Worm (Caenorhabditis elegans) whole organism, L3 larva: ENCODE data around the gene eat-2.

Experiments used
- ZK546.5 ChIP-seq: sonication (generic microtip); optimal IDR thresholded peaks from 2 replicates; lab custom pipeline; 2017; ENCODE audit warnings: missing biosample characterization, missing genetic modification characterization
- aly-2 ChIP-seq: fragments of 150-350 bp; optimal IDR thresholded peaks from 2 replicates; lab custom pipeline; 2014; ENCODE audit warnings: missing biosample characterization, missing genetic modification characterization
- ama-1 ChIP-seq: fragments of 150-350 bp; optimal IDR thresholded peaks from 2 replicates; lab custom pipeline; 2018
- ceh-16 ChIP-seq: sonication (generic microtip); optimal IDR thresholded peaks from 2 replicates; lab custom pipeline; 2017; ENCODE audit warnings: missing biosample characterization, missing genetic modification characterization
- ceh-28 ChIP-seq: fragments of 150-350 bp; optimal IDR thresholded peaks from 2 replicates; lab custom pipeline; 2014; ENCODE audit warnings: missing biosample characterization, missing genetic modification reagents, missing genetic modification characterization
- ceh-82 ChIP-seq: fragments of 150-350 bp; optimal IDR thresholded peaks from 2 replicates; lab custom pipeline; 2014; ENCODE audit warnings: missing biosample characterization, missing genetic modification characterization
- elt-1 ChIP-seq: fragments of 150-350 bp; optimal IDR thresholded peaks from 2 replicates; lab custom pipeline; 2014; ENCODE audit warnings: missing biosample characterization, missing genetic modification characterization
- eor-1 ChIP-seq, 2 experiments: fragments of 150-350 bp; optimal IDR thresholded peaks; 2 replicates each; lab custom pipeline; 2014 to 2018; ENCODE audit warnings: missing biosample characterization in 2 of 2, missing genetic modification characterization in 2 of 2
- fos-1 ChIP-seq: fragments of 150-350 bp; optimal IDR thresholded peaks from 2 replicates; lab custom pipeline; 2014; ENCODE audit warnings: missing biosample characterization, missing genetic modification characterization
- hmg-11 ChIP-seq: sonication (generic microtip); optimal IDR thresholded peaks from 2 replicates; lab custom pipeline; 2016; ENCODE audit warnings: missing genetic modification characterization, missing compliant biosample characterization
- jun-1 ChIP-seq: fragments of 150-350 bp; optimal IDR thresholded peaks from 2 replicates; lab custom pipeline; 2014; ENCODE audit warnings: missing biosample characterization, missing genetic modification reagents, missing genetic modification characterization
- lin-15B ChIP-seq: fragments of 150-350 bp; optimal IDR thresholded peaks from 2 replicates; lab custom pipeline; 2014; ENCODE audit warnings: missing biosample characterization, missing genetic modification characterization
- lin-39 ChIP-seq: fragments of 150-350 bp; optimal IDR thresholded peaks from 2 replicates; lab custom pipeline; 2018; ENCODE audit warnings: missing biosample characterization, missing genetic modification reagents, missing genetic modification characterization
- lsy-12 ChIP-seq: sonication (generic microtip); optimal IDR thresholded peaks from 2 replicates; lab custom pipeline; 2016; ENCODE audit warnings: mild to moderate bottlenecking, missing genetic modification characterization, missing compliant biosample characterization
- mdl-1 ChIP-seq: fragments of 150-350 bp; optimal IDR thresholded peaks from 2 replicates; lab custom pipeline; 2014; ENCODE audit warnings: missing biosample characterization, missing genetic modification characterization
- mml-1 ChIP-seq: fragments of 150-350 bp; sonication (generic microtip); optimal IDR thresholded peaks from 3 replicates; lab custom pipeline; 2014; ENCODE audit warnings: missing biosample characterization, missing genetic modification characterization
- nfya-1 ChIP-seq: sonication (generic microtip); optimal IDR thresholded peaks from 2 replicates; lab custom pipeline; 2017; ENCODE audit warnings: missing genetic modification characterization, mild to moderate bottlenecking, missing compliant biosample characterization, antibody characterized with exemption, moderate library complexity; ENCODE audit not compliant: insufficient read depth
- nhr-12 ChIP-seq: fragments of 150-350 bp; optimal IDR thresholded peaks from 2 replicates; lab custom pipeline; 2014; ENCODE audit warnings: missing biosample characterization, missing genetic modification characterization
- nhr-23 ChIP-seq: fragments of 150-350 bp; optimal IDR thresholded peaks from 2 replicates; lab custom pipeline; 2014; ENCODE audit warnings: missing biosample characterization, missing genetic modification reagents, missing genetic modification characterization
- nhr-237 ChIP-seq: fragments of 150-350 bp; optimal IDR thresholded peaks from 2 replicates; lab custom pipeline; 2014; ENCODE audit warnings: missing biosample characterization, missing genetic modification characterization
- nhr-25 ChIP-seq: sonication (generic microtip); optimal IDR thresholded peaks from 2 replicates; lab custom pipeline; 2017; ENCODE audit warnings: missing biosample characterization, missing genetic modification characterization
- nhr-28 ChIP-seq: fragments of 150-350 bp; optimal IDR thresholded peaks from 2 replicates; lab custom pipeline; 2014; ENCODE audit warnings: missing biosample characterization, missing genetic modification characterization
- nhr-43 ChIP-seq: sonication (generic microtip); optimal IDR thresholded peaks from 2 replicates; lab custom pipeline; 2016; ENCODE audit warnings: mild to moderate bottlenecking, missing genetic modification characterization, missing compliant biosample characterization; ENCODE audit not compliant: poor library complexity, severe bottlenecking
- nhr-67 ChIP-seq: fragments of 150-350 bp; optimal IDR thresholded peaks from 2 replicates; lab custom pipeline; 2014; ENCODE audit warnings: missing biosample characterization, missing genetic modification characterization
- nhr-76 ChIP-seq: fragments of 150-350 bp; sonication (generic microtip); optimal IDR thresholded peaks from 5 replicates; lab custom pipeline; 2014; ENCODE audit warnings: missing biosample characterization, missing genetic modification characterization
- nhr-77 ChIP-seq: fragments of 150-350 bp; optimal IDR thresholded peaks from 2 replicates; lab custom pipeline; 2014; ENCODE audit warnings: missing biosample characterization, missing genetic modification characterization
- pha-4 ChIP-seq: fragments of 150-350 bp; optimal IDR thresholded peaks from 2 replicates; lab custom pipeline; 2014; ENCODE audit warnings: missing biosample characterization, missing genetic modification reagents, missing genetic modification characterization
- sea-2 ChIP-seq: fragments of 150-350 bp; sonication (generic microtip); optimal IDR thresholded peaks from 4 replicates; lab custom pipeline; 2014; ENCODE audit warnings: missing biosample characterization, missing genetic modification reagents, missing genetic modification characterization
- skn-1 ChIP-seq: fragments of 150-350 bp; optimal IDR thresholded peaks from 2 replicates; lab custom pipeline; 2014; ENCODE audit warnings: missing biosample characterization, missing genetic modification characterization
- snpc-4 ChIP-seq: fragments of 150-350 bp; optimal IDR thresholded peaks from 2 replicates; lab custom pipeline; 2014; ENCODE audit warnings: missing biosample characterization, missing genetic modification characterization
- tbx-2 ChIP-seq: sonication (generic microtip); optimal IDR thresholded peaks from 2 replicates; lab custom pipeline; 2016; ENCODE audit warnings: mild to moderate bottlenecking, missing genetic modification characterization, missing compliant biosample characterization
- unc-39 ChIP-seq: sonication (generic microtip); optimal IDR thresholded peaks from 4 replicates; lab custom pipeline; 2017; ENCODE audit warnings: missing biosample characterization, missing genetic modification characterization
- unc-62 ChIP-seq: fragments of 150-350 bp; sonication (generic microtip); optimal IDR thresholded peaks from 4 replicates; lab custom pipeline; 2014; ENCODE audit warnings: missing biosample characterization, missing genetic modification reagents, missing genetic modification characterization
- ztf-4 ChIP-seq: fragments of 150-350 bp; optimal IDR thresholded peaks from 2 replicates; lab custom pipeline; 2014; ENCODE audit warnings: missing biosample characterization, missing genetic modification characterization

Gene eat-2

DNA sequence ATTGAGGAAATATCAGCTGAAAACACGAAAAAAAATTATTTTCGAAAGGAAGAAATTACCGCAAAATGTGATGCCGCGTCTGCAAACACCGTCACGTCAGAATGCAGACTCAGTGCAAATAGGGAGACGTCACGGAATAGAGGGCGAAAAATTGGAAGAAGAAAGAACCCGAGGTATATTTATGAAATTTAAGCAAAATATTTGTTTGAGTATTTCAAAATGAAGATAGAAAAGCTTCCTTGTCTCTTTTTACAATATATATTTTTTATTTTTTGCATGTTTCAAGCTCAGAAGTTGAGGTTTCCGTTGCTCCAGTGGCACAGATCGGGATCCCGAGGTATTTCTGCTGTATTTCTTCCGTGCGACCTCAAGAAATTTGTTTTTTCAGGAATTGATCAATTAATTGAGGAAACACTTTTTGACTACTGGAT is 27.6 kb downstream of the eat-2 start, which contains the start of gene W03H9.2 (continued):
- TF ChIP-seq nhr-25 (peak; percentile 39), nhr-12 (tag; lab: Kevin White, UChicago) (no peak), nhr-28 (tag; lab: Kevin White, UChicago) (no peak), jun-1 (no peak), nhr-23 (tag; lab: Kevin White, UChicago) (peak; percentile 45), aly-2 (tag; lab: Kevin White, UChicago) (no peak), nhr-67 (tag; lab: Kevin White, UChicago) (no peak), ceh-16 (tag; lab: Kevin White, UChicago) (no peak), ceh-28 (tag; lab: Kevin White, UChicago) (peak; percentile 40), ceh-82 (tag; lab: Kevin White, UChicago) (no peak), lin-39 (no peak), ama-1 (lab: Kevin White, UChicago) (no peak), eor-1 (tag; optimal IDR thresholded peaks at IDR 0.05; lab: Kevin White, UChicago) (no peak), unc-39 (tag; lab: Kevin White, UChicago) (no peak), elt-1 (tag; lab: Kevin White, UChicago) (no peak), sea-2 (GFP tag; lab: Kevin White, UChicago) (no peak), tbx-2 (tag; lab: Kevin White, UChicago) (no peak)
- TF ChIP-seq, all 47 proteins: peak for 12

DNA sequence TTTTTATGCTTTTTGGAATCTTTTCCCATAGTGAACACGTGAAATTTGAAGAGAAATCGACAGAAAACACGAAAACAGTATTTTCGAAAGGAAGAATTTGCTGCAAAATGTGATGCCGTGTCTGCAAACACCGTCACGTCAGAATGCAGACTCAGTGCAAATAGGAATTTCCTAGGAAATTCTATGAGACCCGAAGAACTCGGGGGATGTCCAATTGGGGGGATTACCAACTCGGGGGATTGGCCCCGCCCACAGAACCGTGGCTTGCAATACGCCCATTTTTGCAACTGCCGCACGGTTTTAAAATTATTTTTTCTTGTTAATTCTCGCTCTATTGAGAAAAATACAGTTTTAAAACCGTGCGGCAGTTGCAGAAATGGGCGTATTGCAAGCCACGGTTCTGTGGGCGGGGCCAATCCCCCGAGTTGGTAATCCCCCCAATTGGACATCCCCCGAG is 29.3 kb downstream of the eat-2 start, which contains the start of gene cacn-1:
TSS of gene cacn-1 (minus strand) at position 51 of the 457 bp plus-strand sequence.
- TF ChIP-seq tbx-2 (tag; lab: Kevin White, UChicago) (peak; percentile 0), nhr-77 (tag; lab: Kevin White, UChicago) (peak; percentile 53), nhr-43 (peak; percentile 7), hmg-11 (tag; lab: Kevin White, UChicago) (peak; percentile 47), pha-4 (tag; lab: Kevin White, UChicago) (peak; percentile 23), lin-15B (tag; lab: Kevin White, UChicago) (peak; percentile 4), nfya-1 (tag; lab: Kevin White, UChicago) (peak; percentile 20)

DNA sequence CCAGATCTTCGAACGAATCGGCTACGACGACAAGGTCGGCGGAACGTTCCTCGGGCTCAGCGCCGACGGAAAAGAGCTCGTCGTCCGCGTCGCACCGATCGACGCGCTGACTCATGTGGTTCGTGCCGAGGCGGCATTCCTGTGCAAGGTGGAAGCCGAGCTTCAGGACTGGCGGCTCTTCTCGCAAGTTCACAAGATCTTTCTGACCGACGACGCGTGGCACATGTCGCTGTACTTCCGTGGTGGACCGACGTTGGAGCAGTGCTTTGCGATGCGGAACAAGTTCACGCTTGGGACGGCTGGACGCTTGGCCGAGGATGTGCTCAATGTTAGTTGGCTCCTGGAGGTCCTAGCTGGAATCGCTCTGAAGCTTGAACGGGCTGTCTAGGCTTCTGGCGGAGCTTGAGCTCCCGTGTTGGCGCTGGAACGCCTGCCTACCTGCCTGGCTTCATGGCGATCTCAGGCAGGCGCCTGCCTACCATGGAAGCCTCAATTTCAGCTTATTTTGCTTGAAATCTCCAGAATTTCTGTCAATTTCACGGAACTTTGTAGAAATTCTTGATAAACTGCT is 32.5 kb downstream of the eat-2 start:
- TF ChIP-seq unc-39 (tag; lab: Kevin White, UChicago): no peak
- no peak for TF ChIP-seq ceh-16 (tag; lab: Kevin White, UChicago)
- no peak for TF ChIP-seq lsy-12
- TF ChIP-seq hmg-11 (tag; lab: Kevin White, UChicago): no peak
- TF ChIP-seq fos-1 (tag; lab: Kevin White, UChicago): no peak
- no peak for TF ChIP-seq unc-62
- no peak for TF ChIP-seq nhr-67 (tag; lab: Kevin White, UChicago)
- no peak for TF ChIP-seq ztf-4 (tag; lab: Kevin White, UChicago)
- TF ChIP-seq snpc-4 (tag; lab: Kevin White, UChicago): no peak
- no peak for TF ChIP-seq sea-2 (GFP tag; lab: Kevin White, UChicago)
- no peak for TF ChIP-seq mdl-1
- TF ChIP-seq nhr-12 (tag; lab: Kevin White, UChicago): no peak
- no peak for TF ChIP-seq ZK546.5
- TF ChIP-seq mml-1: no peak
- TF ChIP-seq skn-1 (tag; lab: Kevin White, UChicago): no peak

DNA sequence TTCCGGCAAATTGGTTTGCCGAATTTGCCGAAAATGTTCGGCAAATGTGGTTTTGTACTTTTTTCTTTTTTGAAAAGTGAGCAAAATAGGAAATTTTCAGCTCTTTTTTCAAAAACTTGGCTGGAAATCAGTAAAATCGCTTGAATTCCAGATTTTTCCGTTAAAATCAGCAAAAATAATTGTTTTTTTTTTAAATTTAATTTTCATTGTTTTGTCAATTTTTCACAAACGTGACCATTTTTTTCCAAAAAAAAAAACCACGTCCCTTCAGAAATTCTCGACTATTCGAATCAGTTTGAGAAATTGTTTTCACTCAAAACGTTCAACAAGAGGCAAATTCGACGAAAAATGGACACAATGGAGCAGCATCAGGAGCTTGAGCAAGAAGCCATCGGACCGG is 33.9 kb downstream of the eat-2 start, which contains the start of gene K09E4.1:
TSS of gene K09E4.1 (plus strand) at position 301 of the 400 bp plus-strand sequence.
- TF ChIP-seq nhr-67 (tag; lab: Kevin White, UChicago) (no peak), nhr-76 (no peak), unc-39 (tag; lab: Kevin White, UChicago) (no peak), ceh-28 (tag; lab: Kevin White, UChicago) (no peak), pha-4 (tag; lab: Kevin White, UChicago) (no peak), nhr-28 (tag; lab: Kevin White, UChicago) (no peak), sea-2 (GFP tag; lab: Kevin White, UChicago) (no peak), ceh-82 (tag; lab: Kevin White, UChicago) (no peak), mml-1 (no peak), ztf-4 (tag; lab: Kevin White, UChicago) (no peak), snpc-4 (tag; lab: Kevin White, UChicago) (no peak), nhr-237 (tag; lab: Kevin White, UChicago) (no peak), lin-15B (tag; lab: Kevin White, UChicago) (no peak)
